Worm (Caenorhabditis elegans) whole organism, L3 larva: ENCODE data around the gene srd-74.

Source experiments
- ceh-82 ChIP-seq: fragments of 150-350 bp; optimal IDR thresholded peaks from 2 replicates; lab custom pipeline; 2014; ENCODE audit warnings: missing biosample characterization, missing genetic modification characterization
- daf-12 ChIP-seq: fragments of 150-350 bp; optimal IDR thresholded peaks from 2 replicates; lab custom pipeline; 2014; ENCODE audit warnings: missing biosample characterization, missing genetic modification reagents, missing genetic modification characterization
- egl-27 ChIP-seq: sonication (generic microtip); optimal IDR thresholded peaks from 4 replicates; lab custom pipeline; 2017; ENCODE audit warnings: missing biosample characterization, missing genetic modification reagents, missing genetic modification characterization
- elt-3 ChIP-seq, 3 experiments: fragments of 150-350 bp in 1 of 3; sonication (generic microtip) in 2 of 3; optimal IDR thresholded peaks; 2 replicates in 2 of 3; 4 replicates in 1 of 3; lab custom pipeline; 2014 to 2017; ENCODE audit warnings: missing biosample characterization in 3 of 3, missing genetic modification characterization in 3 of 3
- skn-1 ChIP-seq: fragments of 150-350 bp; optimal IDR thresholded peaks from 2 replicates; lab custom pipeline; 2014; ENCODE audit warnings: missing biosample characterization, missing genetic modification characterization
- snpc-4 ChIP-seq: fragments of 150-350 bp; optimal IDR thresholded peaks from 2 replicates; lab custom pipeline; 2014; ENCODE audit warnings: missing biosample characterization, missing genetic modification characterization
- ztf-11 ChIP-seq: fragments of 150-350 bp; optimal IDR thresholded peaks from 2 replicates; lab custom pipeline; 2014; ENCODE audit warnings: missing biosample characterization, missing genetic modification characterization

DNA sequence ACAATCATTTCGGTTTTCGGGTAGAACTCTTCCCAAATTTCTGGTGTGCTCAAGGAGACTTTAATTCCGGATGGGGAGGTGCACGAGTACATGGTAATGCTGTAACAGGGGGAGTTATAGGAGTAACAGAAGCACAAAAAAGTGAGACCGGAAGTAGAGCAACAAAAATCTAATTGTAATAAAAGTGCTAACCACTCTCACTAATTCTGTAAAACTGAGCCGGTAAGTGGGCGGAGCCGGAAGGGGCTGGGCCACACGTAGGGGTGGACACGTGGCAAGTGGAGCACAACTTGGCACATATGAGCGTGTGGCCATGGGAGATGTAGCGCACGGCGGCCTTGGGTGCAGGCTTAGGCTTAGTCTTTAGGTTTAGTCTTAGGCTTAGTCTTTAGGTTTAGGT lies 4.1 kb downstream of the srd-74 start, which contains the start of gene tbx-38:
- TF ChIP-seq ceh-82: no peak
- TF ChIP-seq elt-3 (tag; optimal IDR thresholded peaks at IDR 0.05; lab: Kevin White, UChicago): no peak
- no peak for TF ChIP-seq snpc-4 (tag; lab: Kevin White, UChicago)
- no peak for TF ChIP-seq ztf-11 (tag; lab: Kevin White, UChicago)
- TF ChIP-seq daf-12: no peak
- no peak for TF ChIP-seq egl-27 (tag; lab: Kevin White, UChicago)
- no peak for TF ChIP-seq skn-1 (tag; lab: Kevin White, UChicago)
